Fruit fly (Drosophila melanogaster) whole organism, pupa: ENCODE results near the gene pasi1.

Source experiments
- CG12605 ChIP-seq: fragments of 200-800 bp; sonication (Bioruptor generic); IDR thresholded peaks from 2 replicates; pipeline ENCODE4 v1.3.6; 2022; ENCODE audit warnings: missing biosample characterization, missing genetic modification characterization
- CG13204 ChIP-seq: fragments of 200-800 bp; sonication (Bioruptor generic); optimal IDR thresholded peaks from 2 replicates; lab custom pipeline; 2018; ENCODE audit warnings: missing biosample characterization, mild to moderate bottlenecking, missing genetic modification characterization, moderate library complexity
- CG15710 ChIP-seq: fragments of 200-800 bp; sonication (Bioruptor generic); optimal IDR thresholded peaks from 2 replicates; lab custom pipeline; 2018; ENCODE audit warnings: missing biosample characterization, mild to moderate bottlenecking, missing genetic modification characterization, moderate library complexity
- CG34367 ChIP-seq: fragments of 200-800 bp; sonication (Bioruptor generic); optimal IDR thresholded peaks from 2 replicates; lab custom pipeline; 2018; ENCODE audit warnings: missing biosample characterization, mild to moderate bottlenecking, missing genetic modification characterization
- CG4496 ChIP-seq: fragments of 200-800 bp; sonication (Bioruptor generic); IDR thresholded peaks from 3 replicates; pipeline ENCODE4 v1.3.6; 2022; ENCODE audit warnings: missing biosample characterization, missing genetic modification characterization
- CG8159 ChIP-seq: fragments of 200-800 bp; sonication (Bioruptor generic); optimal IDR thresholded peaks from 3 replicates; lab custom pipeline; 2018; ENCODE audit warnings: missing biosample characterization, mild to moderate bottlenecking, missing genetic modification characterization, moderate library complexity
- CG9948 ChIP-seq: fragments of 200-800 bp; sonication (Bioruptor generic); optimal IDR thresholded peaks from 2 replicates; lab custom pipeline; 2018; ENCODE audit warnings: missing biosample characterization, mild to moderate bottlenecking, missing genetic modification characterization, moderate library complexity
- D1 ChIP-seq: fragments of 200-800 bp; sonication (Bioruptor generic); optimal IDR thresholded peaks from 2 replicates; lab custom pipeline; 2018; ENCODE audit warnings: missing biosample characterization, mild to moderate bottlenecking, missing genetic modification characterization, moderate library complexity
- EcR ChIP-seq: fragments of 200-800 bp; sonication (Bioruptor generic); optimal IDR thresholded peaks from 3 replicates; lab custom pipeline; 2019; ENCODE audit warnings: missing biosample characterization, missing genetic modification characterization, mild to moderate bottlenecking, moderate library complexity, missing genetic modification reagents
- Pif1A ChIP-seq: fragments of 200-800 bp; sonication (Bioruptor generic); optimal IDR thresholded peaks from 3 replicates; lab custom pipeline; 2016; ENCODE audit warnings: missing biosample characterization, missing genetic modification characterization
- fd96Ca ChIP-seq: fragments of 200-800 bp; sonication (Bioruptor generic); IDR thresholded peaks from 3 replicates; pipeline ENCODE4 v1.3.6; 2022; ENCODE audit warnings: missing biosample characterization, missing genetic modification characterization
- gl ChIP-seq: fragments of 200-800 bp; sonication (Bioruptor generic); optimal IDR thresholded peaks from 2 replicates; lab custom pipeline; 2018; ENCODE audit warnings: missing biosample characterization, mild to moderate bottlenecking, missing genetic modification characterization

DNA sequence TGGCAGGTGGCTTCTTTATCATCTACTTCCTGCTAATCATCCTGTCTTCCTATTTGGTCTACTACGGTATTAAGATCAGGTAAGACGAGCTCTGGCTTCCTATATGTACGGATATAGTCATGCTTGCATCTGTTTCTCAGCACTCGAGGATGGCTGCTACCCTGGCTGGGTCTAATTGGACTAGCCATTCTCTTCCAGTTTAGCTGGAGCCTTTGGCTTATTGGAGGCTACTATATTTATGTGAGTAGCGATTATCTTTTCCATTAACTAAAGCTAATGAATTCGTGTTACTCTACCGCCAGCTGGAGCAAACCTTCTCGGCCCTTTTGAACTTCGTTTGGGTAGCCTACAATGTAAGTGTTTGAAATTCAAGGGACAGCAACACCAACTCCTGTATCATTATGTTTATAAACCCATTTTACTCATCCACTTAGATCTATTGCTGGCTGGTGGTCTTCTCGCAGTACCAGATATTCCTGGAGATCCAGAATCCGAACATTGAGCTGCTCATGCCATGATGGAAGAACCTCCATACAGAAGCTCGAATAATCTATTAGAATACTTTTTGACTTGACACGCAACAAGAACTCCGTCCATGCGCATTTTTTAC is 791 bp downstream of the pasi1 start:
- no peak for TF ChIP-seq fd96Ca (GFP tag; lab: Robert Waterston, UW)
- no peak for TF ChIP-seq CG4496
- TF ChIP-seq CG12605 (GFP tag; lab: Robert Waterston, UW) = no peak
- no peak for TF ChIP-seq CG13204 (GFP tag; lab: Kevin White, UChicago)
- no peak for TF ChIP-seq EcR (GFP tag; lab: Kevin White, UChicago)
- TF ChIP-seq CG9948 (tag; lab: Kevin White, UChicago) = no peak
- TF ChIP-seq D1 (tag; lab: Kevin White, UChicago) = no peak
- no peak for TF ChIP-seq CG8159 (tag; lab: Kevin White, UChicago)
- TF ChIP-seq CG34367 (tag; lab: Kevin White, UChicago) = no peak
- TF ChIP-seq gl (tag; lab: Kevin White, UChicago) = no peak
- TF ChIP-seq Pif1A = no peak
- TF ChIP-seq CG15710 = no peak
